Worm (Caenorhabditis elegans) whole organism, L4 larva: ENCODE measurements around the gene srx-24.

Source experiments
- F37D6.2 ChIP-seq: sonication (generic microtip); optimal IDR thresholded peaks from 2 replicates; lab custom pipeline; 2016; ENCODE audit warnings: mild to moderate bottlenecking, missing genetic modification characterization, missing compliant biosample characterization
- T26A8.4 ChIP-seq: fragments of 200-800 bp; sonication (Bioruptor generic); IDR thresholded peaks from 2 replicates; pipeline ENCODE4 v1.3.6; 2022; ENCODE audit warnings: missing genetic modification characterization, missing compliant biosample characterization
- aha-1 ChIP-seq: fragments of 150-350 bp; peaks from one replicate; lab custom pipeline; 2014; ENCODE audit warnings: missing biosample characterization, missing genetic modification characterization
- attf-4 ChIP-seq: sonication (generic microtip); optimal IDR thresholded peaks from 3 replicates; lab custom pipeline; 2017; ENCODE audit warnings: missing biosample characterization, missing genetic modification characterization
- ceh-28 ChIP-seq: fragments of 150-350 bp; optimal IDR thresholded peaks from 2 replicates; lab custom pipeline; 2014; ENCODE audit warnings: missing biosample characterization, missing genetic modification reagents, missing genetic modification characterization
- ces-1 ChIP-seq: fragments of 150-350 bp; sonication (generic microtip); optimal IDR thresholded peaks from 4 replicates; lab custom pipeline; 2014; ENCODE audit warnings: missing biosample characterization, missing genetic modification reagents, missing genetic modification characterization
- daf-16 ChIP-seq, 3 experiments: sonication (generic microtip); optimal IDR thresholded peaks; 2 replicates each; lab custom pipeline; 2016 to 2017; ENCODE audit warnings: missing genetic modification characterization in 3 of 3, missing genetic modification reagents in 3 of 3, mild to moderate bottlenecking in 2 of 3, missing compliant biosample characterization in 2 of 3, missing biosample characterization in 1 of 3, moderate library complexity in 1 of 3
- daf-19 ChIP-seq: fragments of 200-800 bp; sonication (Bioruptor generic); conservative IDR thresholded peaks from 2 replicates; pipeline ENCODE4 v1.3.6; 2022; ENCODE audit warnings: missing genetic modification characterization, missing compliant biosample characterization
- dmd-6 ChIP-seq: fragments of 200-800 bp; sonication (Bioruptor generic); IDR thresholded peaks from 2 replicates; pipeline ENCODE4 v1.3.6; 2022; ENCODE audit warnings: missing genetic modification reagents, missing genetic modification characterization, missing compliant biosample characterization
- dmd-9 ChIP-seq: fragments of 200-800 bp; sonication (Bioruptor generic); IDR thresholded peaks from 2 replicates; pipeline ENCODE4 v1.3.6; 2022; ENCODE audit warnings: missing genetic modification reagents, missing genetic modification characterization, missing compliant biosample characterization
- duxl-1 ChIP-seq: sonication (generic microtip); optimal IDR thresholded peaks from 2 replicates; lab custom pipeline; 2016; ENCODE audit warnings: mild to moderate bottlenecking, missing genetic modification characterization, moderate library complexity, missing compliant biosample characterization; ENCODE audit not compliant: poor library complexity
- dve-1 ChIP-seq: sonication (generic microtip); optimal IDR thresholded peaks from 2 replicates; lab custom pipeline; 2017; ENCODE audit warnings: antibody characterized with exemption, mild to moderate bottlenecking, missing genetic modification characterization, missing compliant biosample characterization; ENCODE audit not compliant: insufficient read depth
- egl-43 ChIP-seq: fragments of 200-800 bp; sonication (Bioruptor generic); IDR thresholded peaks from 2 replicates; pipeline ENCODE4 v1.3.6; 2022; ENCODE audit warnings: missing genetic modification reagents, missing genetic modification characterization, missing compliant biosample characterization
- hif-1 ChIP-seq, 2 experiments: sonication (generic microtip); optimal IDR thresholded peaks; 2 replicates each; lab custom pipeline; 2016 to 2017; ENCODE audit warnings: missing compliant biosample characterization in 2 of 2, missing genetic modification characterization in 2 of 2, missing genetic modification reagents in 2 of 2, missing genotype in 2 of 2, mild to moderate bottlenecking in 1 of 2
- hlh-11 ChIP-seq: fragments of 200-800 bp; sonication (Bioruptor generic); optimal IDR thresholded peaks from 2 replicates; lab custom pipeline; 2018; ENCODE audit warnings: mild to moderate bottlenecking, missing genetic modification characterization, missing compliant biosample characterization
- hlh-30 ChIP-seq: sonication (generic microtip); optimal IDR thresholded peaks from 2 replicates; lab custom pipeline; 2017; ENCODE audit warnings: antibody characterized with exemption, mild to moderate bottlenecking, missing genetic modification characterization, missing compliant biosample characterization; ENCODE audit not compliant: insufficient read depth
- hmg-1.1 ChIP-seq: fragments of 200-800 bp; sonication (Bioruptor generic); IDR thresholded peaks from 2 replicates; pipeline ENCODE4 v1.3.6; 2022; ENCODE audit warnings: missing genetic modification reagents, missing genetic modification characterization, missing compliant biosample characterization
- lim-7 ChIP-seq: fragments of 200-800 bp; sonication (Bioruptor generic); IDR thresholded peaks from 2 replicates; pipeline ENCODE4 v1.3.6; 2022; ENCODE audit warnings: missing genetic modification characterization, missing compliant biosample characterization
- lin-15B ChIP-seq: fragments of 150-350 bp; sonication (generic microtip); optimal IDR thresholded peaks from 3 replicates; lab custom pipeline; 2014; ENCODE audit warnings: missing biosample characterization, missing genetic modification characterization
- madf-9 ChIP-seq: fragments of 200-800 bp; sonication (Bioruptor generic); conservative IDR thresholded peaks from 2 replicates; pipeline ENCODE4 v1.3.6; 2022; ENCODE audit warnings: missing genetic modification reagents, missing genetic modification characterization, missing compliant biosample characterization
- mdt-29 ChIP-seq: fragments of 200-800 bp; sonication (Bioruptor generic); IDR thresholded peaks from 2 replicates; pipeline ENCODE4 v1.3.6; 2022; ENCODE audit warnings: missing genetic modification reagents, missing genetic modification characterization, missing compliant biosample characterization
- mxl-2 ChIP-seq: fragments of 200-800 bp; sonication (Bioruptor generic); conservative IDR thresholded peaks from 2 replicates; pipeline ENCODE4 v1.3.6; 2022; ENCODE audit warnings: missing genetic modification reagents, missing genetic modification characterization, missing compliant biosample characterization
- mxl-3 ChIP-seq: fragments of 200-800 bp; sonication (Bioruptor generic); optimal IDR thresholded peaks from 2 replicates; lab custom pipeline; 2018; ENCODE audit warnings: mild to moderate bottlenecking, missing genetic modification characterization, missing compliant biosample characterization
- nhr-10 ChIP-seq: fragments of 150-350 bp; optimal IDR thresholded peaks from 2 replicates; lab custom pipeline; 2014; ENCODE audit warnings: missing biosample characterization, missing genetic modification characterization
- nhr-28 ChIP-seq: fragments of 150-350 bp; optimal IDR thresholded peaks from 2 replicates; lab custom pipeline; 2014; ENCODE audit warnings: missing biosample characterization, missing genetic modification characterization
- nhr-48 ChIP-seq: sonication (generic microtip); optimal IDR thresholded peaks from 2 replicates; lab custom pipeline; 2016; ENCODE audit warnings: mild to moderate bottlenecking, missing genetic modification characterization, missing compliant biosample characterization
- nhr-77 ChIP-seq: fragments of 150-350 bp; optimal IDR thresholded peaks from 2 replicates; lab custom pipeline; 2014; ENCODE audit warnings: missing biosample characterization, missing genetic modification characterization
- pqm-1 ChIP-seq: sonication (generic microtip); optimal IDR thresholded peaks from 2 replicates; lab custom pipeline; 2017; ENCODE audit warnings: missing biosample characterization, missing genetic modification characterization
- saeg-2 ChIP-seq: fragments of 200-800 bp; sonication (Bioruptor generic); IDR thresholded peaks from 2 replicates; pipeline ENCODE4 v1.3.6; 2022; ENCODE audit warnings: missing genetic modification reagents, missing genetic modification characterization, missing compliant biosample characterization
- sdz-12 ChIP-seq: fragments of 200-800 bp; sonication (Bioruptor generic); optimal IDR thresholded peaks from 2 replicates; lab custom pipeline; 2018; ENCODE audit warnings: mild to moderate bottlenecking, missing genetic modification characterization, missing compliant biosample characterization
- set-16 ChIP-seq: fragments of 200-800 bp; sonication (Bioruptor generic); IDR thresholded peaks from 2 replicates; pipeline ENCODE4 v1.3.6; 2022; ENCODE audit warnings: missing genetic modification reagents, missing genetic modification characterization, missing compliant biosample characterization
- spr-1 ChIP-seq: sonication (generic microtip); optimal IDR thresholded peaks from 2 replicates; lab custom pipeline; 2016; ENCODE audit warnings: mild to moderate bottlenecking, missing genetic modification characterization, missing compliant biosample characterization
- tag-97 ChIP-seq: fragments of 200-800 bp; sonication (Bioruptor generic); IDR thresholded peaks from 2 replicates; pipeline ENCODE4 v1.3.6; 2022; ENCODE audit warnings: missing genetic modification characterization, missing compliant biosample characterization
- unc-130 ChIP-seq: sonication (generic microtip); optimal IDR thresholded peaks from 2 replicates; lab custom pipeline; 2016; ENCODE audit warnings: missing genetic modification reagents, missing genetic modification characterization, missing compliant biosample characterization
- vab-7 ChIP-seq: fragments of 200-800 bp; sonication (Bioruptor generic); IDR thresholded peaks from 2 replicates; pipeline ENCODE4 v1.3.6; 2022; ENCODE audit warnings: missing genetic modification reagents, missing genetic modification characterization, missing compliant biosample characterization
- zag-1 ChIP-seq: fragments of 150-350 bp; optimal IDR thresholded peaks from 2 replicates; lab custom pipeline; 2014; ENCODE audit warnings: missing biosample characterization, missing genetic modification characterization
- zfp-3 ChIP-seq: fragments of 200-800 bp; sonication (Bioruptor generic); conservative IDR thresholded peaks from 2 replicates; pipeline ENCODE4 v1.3.6; 2022; ENCODE audit warnings: missing genetic modification reagents, missing genetic modification characterization, missing compliant biosample characterization
- zip-2 ChIP-seq: fragments of 150-350 bp; optimal IDR thresholded peaks from 2 replicates; lab custom pipeline; 2014; ENCODE audit warnings: missing biosample characterization, missing genetic modification characterization
- ztf-7 ChIP-seq: fragments of 150-350 bp; optimal IDR thresholded peaks from 2 replicates; lab custom pipeline; 2014; ENCODE audit warnings: missing biosample characterization, missing genetic modification characterization

The srx-24 gene

DNA sequence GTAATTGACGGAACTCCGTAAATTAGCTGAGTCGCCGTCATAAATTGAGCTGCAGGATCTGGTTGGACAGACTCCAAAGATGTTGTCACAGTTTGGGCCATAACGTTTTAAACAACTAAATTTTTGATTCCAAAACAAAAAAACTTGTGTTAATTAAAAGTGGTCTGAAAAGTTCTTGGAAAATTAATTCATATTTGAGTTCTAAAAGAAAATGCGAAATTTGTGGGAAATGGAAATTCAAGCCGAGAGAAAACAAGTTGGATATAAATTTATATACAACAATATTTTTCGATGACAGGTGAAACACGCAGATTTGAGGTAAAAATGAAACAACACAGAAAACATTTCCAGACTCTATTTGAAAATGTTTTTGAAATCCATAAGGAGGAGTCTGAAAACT lies 24.7 kb downstream of the srx-24 start, which contains the start of gene srg-59:
Gene srg-59 (minus strand): TSS at position 101 of the 400 bp plus-strand sequence.
- no peak for TF ChIP-seq nhr-10 (tag; lab: Kevin White, UChicago)
- TF ChIP-seq F37D6.2 (tag; lab: Kevin White, UChicago), result no peak
- TF ChIP-seq zip-2 (tag; lab: Kevin White, UChicago), result no peak
- no peak for TF ChIP-seq lin-15B (tag; lab: Kevin White, UChicago)
- peak; percentile 81 for TF ChIP-seq aha-1 (tag; lab: Kevin White, UChicago)
- TF ChIP-seq hmg-1.1 (GFP tag; lab: Robert Waterston, UW), result no peak

DNA sequence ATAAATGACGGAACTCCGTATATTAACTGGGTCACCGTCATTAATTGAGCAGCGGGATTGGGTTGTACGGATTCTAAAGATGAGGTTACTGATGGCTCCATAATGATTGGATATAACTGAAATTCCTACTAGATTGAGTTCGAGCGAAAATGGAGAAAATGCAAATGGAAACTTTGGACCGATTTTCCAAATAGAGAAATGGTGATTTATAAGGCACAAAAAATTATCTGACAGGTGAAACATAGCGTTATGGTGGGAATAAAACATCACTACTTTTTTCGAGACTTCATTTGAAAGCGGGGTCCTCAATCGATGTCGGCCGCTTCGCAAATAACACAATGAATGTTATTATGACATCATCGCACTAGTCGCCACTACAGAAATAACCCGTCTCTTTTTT lies 27.4 kb downstream of the srx-24 start, which contains the start of gene srg-60:
Gene srg-60 (minus strand): TSS at position 101 of the 400 bp plus-strand sequence.
- no peak for TF ChIP-seq spr-1
- TF ChIP-seq aha-1 (tag; lab: Kevin White, UChicago), result peak; percentile 42

DNA sequence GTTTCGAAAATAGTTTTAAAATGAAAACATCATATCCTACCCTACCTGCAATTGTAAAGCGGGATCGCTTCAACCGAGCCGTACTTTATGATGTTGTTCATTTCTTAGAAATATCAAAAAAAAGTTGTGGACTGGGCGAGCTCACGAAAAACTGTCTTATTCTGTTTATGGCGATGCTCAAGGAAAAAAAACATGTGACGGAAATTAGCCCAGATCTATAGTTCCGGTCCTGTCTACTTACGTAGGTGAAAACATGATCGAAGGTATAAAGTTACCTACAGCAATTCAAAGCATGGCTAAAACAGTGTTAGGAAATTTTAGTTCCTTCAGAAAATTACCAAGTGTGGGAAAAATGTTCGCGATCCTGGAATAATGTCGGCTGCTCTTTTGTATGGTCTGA lies 29.1 kb downstream of the srx-24 start, which contains the start of gene srt-27:
Gene srt-27 (minus strand): TSS at position 101 of the 400 bp plus-strand sequence.
- TF ChIP-seq mdt-29 (GFP tag; lab: Robert Waterston, UW), result no peak
- TF ChIP-seq ceh-28 (tag; lab: Kevin White, UChicago), result no peak
- TF ChIP-seq attf-4 (tag; lab: Kevin White, UChicago), result no peak

DNA sequence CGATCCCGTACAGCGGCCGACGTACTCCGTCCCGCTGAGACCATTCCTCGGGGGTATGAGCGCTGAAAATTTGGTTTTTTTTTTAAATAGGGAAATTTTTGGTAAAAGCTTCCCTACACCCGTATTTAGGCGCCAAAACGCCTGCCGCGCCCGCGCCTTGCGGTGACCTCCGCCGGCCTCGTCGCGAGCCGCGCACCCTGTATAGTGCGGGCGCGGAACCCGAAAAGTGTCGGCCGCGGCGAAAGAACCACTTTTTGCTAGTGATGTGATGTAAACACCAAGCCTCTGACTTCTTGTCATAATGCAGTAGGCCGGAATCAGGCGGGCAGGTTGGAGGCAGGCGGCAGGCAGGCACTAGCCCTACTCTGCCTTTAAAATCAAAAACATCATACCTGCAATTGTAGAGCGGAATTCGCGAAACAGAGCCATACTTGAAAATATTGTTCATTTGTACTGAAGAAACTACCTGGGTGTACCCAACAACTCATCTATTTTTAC lies 31.2 kb downstream of the srx-24 start, which contains the start of gene srt-29:
Gene srt-29 (minus strand): TSS at position 448 of the 498 bp plus-strand sequence.
- no peak for TF ChIP-seq ztf-7 (tag; lab: Kevin White, UChicago)
- TF ChIP-seq vab-7 (GFP tag; lab: Robert Waterston, UW), result no peak
- peak; percentile 93 for TF ChIP-seq set-16 (GFP tag; lab: Robert Waterston, UW)
- no peak for TF ChIP-seq hlh-30 (tag; lab: Kevin White, UChicago)
- peak; percentile 55; the same call in 1 of the 2 replicates for TF ChIP-seq egl-43 (GFP tag; lab: Robert Waterston, UW)
- 0 out of 2 replicates have a peak, but pooled peaks have one; percentile 15 for TF ChIP-seq mxl-2

DNA sequence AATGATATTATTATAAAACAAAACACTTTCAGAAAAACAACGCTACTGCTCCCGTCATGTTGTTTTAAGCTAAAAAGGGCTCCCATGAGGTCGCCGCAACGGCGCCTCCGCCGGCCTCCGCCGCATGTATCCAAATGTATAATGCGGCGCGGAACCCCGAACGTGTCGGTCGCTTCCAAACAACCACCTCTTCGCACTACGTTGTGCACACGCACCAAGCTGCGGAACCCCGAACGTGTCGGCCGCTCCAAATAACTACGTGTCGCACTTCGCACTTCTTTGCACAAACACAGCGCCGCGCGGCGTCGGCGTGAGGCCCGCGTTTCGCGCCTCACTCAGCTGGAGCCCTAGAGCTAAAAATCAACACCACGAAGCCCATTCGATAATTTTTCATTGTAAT lies 33.0 kb downstream of the srx-24 start:
- TF ChIP-seq set-16 (GFP tag; lab: Robert Waterston, UW) (peak; percentile 80), duxl-1 (tag; lab: Kevin White, UChicago) (no peak)

DNA sequence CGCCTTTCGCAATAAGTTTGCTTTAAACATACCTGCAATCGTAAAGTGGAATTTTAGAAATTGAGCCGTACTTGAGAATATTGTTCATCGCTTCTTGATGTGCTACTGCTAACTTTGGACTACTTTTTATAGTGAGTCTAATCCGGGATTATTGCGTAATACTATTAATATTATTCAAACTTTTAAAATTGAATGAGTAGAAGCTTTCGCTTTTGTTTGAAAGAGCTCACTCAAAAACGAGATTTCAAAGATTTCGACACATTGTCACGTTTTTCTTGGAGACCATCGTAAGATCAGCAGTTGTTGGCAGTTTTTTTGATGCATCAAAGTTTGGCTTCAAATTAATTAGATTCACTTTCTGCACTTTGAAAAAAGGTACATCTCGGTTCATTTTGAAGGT lies 36.4 kb downstream of the srx-24 start, which contains the start of gene srt-28:
Gene srt-28 (minus strand): TSS at position 101 of the 400 bp plus-strand sequence.
- TF ChIP-seq lim-7 (no peak), ces-1 (no peak), dve-1 (tag; lab: Kevin White, UChicago) (no peak), egl-43 (GFP tag; lab: Robert Waterston, UW) (no peak), saeg-2 (GFP tag; lab: Robert Waterston, UW) (no peak), nhr-48 (tag; lab: Kevin White, UChicago) (no peak), nhr-28 (no peak), zag-1 (tag; lab: Kevin White, UChicago) (no peak), dmd-9 (GFP tag; lab: Robert Waterston, UW) (no peak), madf-9 (GFP tag; lab: Robert Waterston, UW) (no peak), T26A8.4 (no peak)

DNA sequence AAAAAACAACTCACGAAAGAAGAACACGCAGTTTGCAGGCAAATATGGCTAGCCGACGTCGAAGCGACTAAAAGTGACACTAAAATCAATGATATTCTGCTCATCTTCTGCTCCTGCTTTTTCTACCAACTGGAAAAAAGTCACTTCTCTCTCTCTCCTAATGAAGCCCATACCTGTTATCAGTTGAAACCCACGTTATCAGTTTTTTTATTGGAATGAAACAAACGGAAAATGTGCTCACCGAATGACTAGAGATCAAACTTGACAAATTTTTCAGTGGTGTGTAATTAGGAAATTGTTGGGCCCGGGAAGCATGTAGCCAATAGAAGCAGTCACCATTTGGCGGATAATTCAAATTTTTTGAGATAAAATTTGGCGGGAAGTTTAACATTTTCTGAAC lies 38.5 kb downstream of the srx-24 start, which contains the start of gene C24B9.3:
Gene C24B9.3 (minus strand): TSS at position 171 of the 400 bp plus-strand sequence.
- no peak for TF ChIP-seq tag-97 (GFP tag; lab: Robert Waterston, UW)
- peak; percentile 26 for TF ChIP-seq mxl-3 (GFP tag; lab: Kevin White, UChicago)
- peak; percentile 52 for TF ChIP-seq hlh-11
- no peak for TF ChIP-seq hif-1 (tag; optimal IDR thresholded peaks at IDR 0.05; lab: Kevin White, UChicago)
- no peak for TF ChIP-seq zfp-3 (GFP tag; lab: Robert Waterston, UW)
- peak; percentile 45 for TF ChIP-seq nhr-77 (tag; lab: Kevin White, UChicago)
- TF ChIP-seq unc-130 (GFP tag; lab: Kevin White, UChicago), result no peak
- TF ChIP-seq daf-19 (GFP tag; lab: Robert Waterston, UW), result no peak
- TF ChIP-seq daf-16 (GFP tag; optimal IDR thresholded peaks at IDR 0.05; lab: Kevin White, UChicago), result no peak
- TF ChIP-seq daf-16 (tag; optimal IDR thresholded peaks at IDR 0.05; lab: Kevin White, UChicago), result peak; percentile 75
- no peak for TF ChIP-seq sdz-12 (GFP tag; lab: Kevin White, UChicago)
- TF ChIP-seq dmd-6, result peak; percentile 74
- peak; percentile 57 for TF ChIP-seq nhr-28
- TF ChIP-seq pqm-1 (tag; lab: Kevin White, UChicago), result peak; percentile 71
